Fruit fly (Drosophila melanogaster) whole organism: Measurements from ENCODE around the gene Mst85C.

Experiments
- CG8478 ChIP-seq: fragments of >200 bp; optimal IDR thresholded peaks from 2 replicates; lab custom pipeline; 2018; ENCODE audit warnings: inconsistent platforms
- Dll ChIP-seq: fragments of >200 bp; optimal IDR thresholded peaks from 2 replicates; lab custom pipeline; 2017
- EcR ChIP-seq, 2 experiments: fragments of >200 bp; optimal IDR thresholded peaks; 2 replicates each; lab custom pipeline; 2017; ENCODE audit warnings: missing biosample characterization in 2 of 2, missing genetic modification characterization in 2 of 2, missing genetic modification reagents in 2 of 2
- pan ChIP-seq: fragments of >200 bp; optimal IDR thresholded peaks from 2 replicates; lab custom pipeline; 2017
- psq ChIP-seq: fragments of >200 bp; optimal IDR thresholded peaks from 2 replicates; lab custom pipeline; 2017
- usp ChIP-seq: fragments of >200 bp; optimal IDR thresholded peaks from 2 replicates; lab custom pipeline; 2017; ENCODE audit warnings: missing biosample characterization, missing genetic modification characterization, mixed read lengths

The Mst85C gene

dm6 chr3R:9062756-9063155, 14.3 kb downstream of the Mst85C start:
- no peak for TF ChIP-seq CG8478
- TF ChIP-seq pan (lab: Kevin White, UChicago), result no peak
- TF ChIP-seq EcR (GFP tag; optimal IDR thresholded peaks at IDR 0.05; lab: Kevin White, UChicago), result no peak
- no peak for TF ChIP-seq Dll (lab: Kevin White, UChicago)
- TF ChIP-seq usp (GFP tag; lab: Kevin White, UChicago), result no peak
- TF ChIP-seq psq, result no peak

- TF ChIP-seq CG8478 (no peak), usp (GFP tag; lab: Kevin White, UChicago) (no peak), Dll (lab: Kevin White, UChicago) (no peak), psq (no peak), EcR (GFP tag; optimal IDR thresholded peaks at IDR 0.05; lab: Kevin White, UChicago) (no peak), pan (lab: Kevin White, UChicago) (no peak)
These were observed 16.4 kb downstream of the Mst85C start, which contains the start of the genes beag and Ada for dm6 chr3R:9064874-9065273. Gene beag, minus strand, starts transcription at chr3R:9065078. Gene Ada, plus strand, starts transcription at chr3R:9065183.

- TF ChIP-seq usp (GFP tag; lab: Kevin White, UChicago) (no peak), Dll (lab: Kevin White, UChicago) (no peak), CG8478 (no peak), psq (no peak), EcR (GFP tag; optimal IDR thresholded peaks at IDR 0.05; lab: Kevin White, UChicago) (no peak), pan (lab: Kevin White, UChicago) (no peak)
These were observed 20.0 kb downstream of the Mst85C start for dm6 chr3R:9068418-9068817.

dm6 chr3R:9069874-9070273, 21.4 kb downstream of the Mst85C start:
- TF ChIP-seq psq (no peak), Dll (lab: Kevin White, UChicago) (no peak), usp (GFP tag; lab: Kevin White, UChicago) (no peak), pan (lab: Kevin White, UChicago) (no peak), CG8478 (no peak), EcR (GFP tag; optimal IDR thresholded peaks at IDR 0.05; lab: Kevin White, UChicago) (no peak)

dm6 chr3R:9074934-9075333, 26.5 kb downstream of the Mst85C start:
- TF ChIP-seq psq (no peak), usp (GFP tag; lab: Kevin White, UChicago) (no peak), EcR (GFP tag; optimal IDR thresholded peaks at IDR 0.05; lab: Kevin White, UChicago) (no peak), Dll (lab: Kevin White, UChicago) (no peak), CG8478 (no peak), pan (lab: Kevin White, UChicago) (no peak)

dm6 chr3R:9079638-9080037, 31.2 kb downstream of the Mst85C start:
- no peak for TF ChIP-seq psq
- TF ChIP-seq Dll (lab: Kevin White, UChicago), result no peak
- no peak for TF ChIP-seq pan (lab: Kevin White, UChicago)
- no peak for TF ChIP-seq usp (GFP tag; lab: Kevin White, UChicago)
- no peak for TF ChIP-seq CG8478
- no peak for TF ChIP-seq EcR (GFP tag; optimal IDR thresholded peaks at IDR 0.05; lab: Kevin White, UChicago)

- TF ChIP-seq pan (lab: Kevin White, UChicago) (no peak), CG8478 (no peak)
These were observed 33.9 kb downstream of the Mst85C start for dm6 chr3R:9082332-9082731.

- TF ChIP-seq Dll (lab: Kevin White, UChicago) (no peak), psq (no peak), CG8478 (no peak), EcR (GFP tag; optimal IDR thresholded peaks at IDR 0.05; lab: Kevin White, UChicago) (no peak), usp (GFP tag; lab: Kevin White, UChicago) (no peak), pan (lab: Kevin White, UChicago) (no peak)
These were observed 34.9 kb downstream of the Mst85C start for dm6 chr3R:9083379-9083778.

- TF ChIP-seq usp (GFP tag; lab: Kevin White, UChicago) (no peak), Dll (lab: Kevin White, UChicago) (no peak)
These were observed 36.9 kb downstream of the Mst85C start for dm6 chr3R:9085306-9085705.

- TF ChIP-seq CG8478 (no peak), usp (GFP tag; lab: Kevin White, UChicago) (no peak), psq (no peak), pan (lab: Kevin White, UChicago) (no peak), EcR (GFP tag; optimal IDR thresholded peaks at IDR 0.05; lab: Kevin White, UChicago) (no peak), Dll (lab: Kevin White, UChicago) (no peak)
These were observed 41.9 kb downstream of the Mst85C start for dm6 chr3R:9090303-9090702.
